Fruit fly (Drosophila melanogaster) whole organism: Measurements from ENCODE around the gene CG6638.

Source experiments
- Dll ChIP-seq: fragments of >200 bp; optimal IDR thresholded peaks from 2 replicates; lab custom pipeline; 2017
- psq ChIP-seq: fragments of >200 bp; optimal IDR thresholded peaks from 2 replicates; lab custom pipeline; 2017
- usp ChIP-seq: fragments of >200 bp; optimal IDR thresholded peaks from 2 replicates; lab custom pipeline; 2017; ENCODE audit warnings: missing biosample characterization, missing genetic modification characterization, mixed read lengths

DNA sequence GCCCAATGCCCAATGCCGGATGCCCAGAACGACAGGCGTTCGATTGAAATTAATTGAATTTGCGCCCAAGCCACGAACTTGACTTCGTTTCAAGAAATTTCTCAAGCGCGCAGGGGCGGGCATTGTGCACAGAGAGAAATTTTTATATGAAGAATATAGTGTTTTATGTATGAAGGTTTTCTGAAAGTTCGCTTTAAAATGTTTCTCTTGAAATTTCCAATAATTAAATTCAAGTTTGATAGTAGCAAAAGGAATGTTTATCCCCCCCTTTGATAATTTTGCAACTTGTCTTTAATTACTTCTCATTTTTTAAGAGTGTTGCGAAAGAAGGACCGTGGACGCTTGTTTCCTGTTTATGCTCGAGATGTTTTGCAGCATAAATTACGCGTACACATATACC, 32.0 kb downstream of the CG6638 start:
- TF ChIP-seq psq (lab: Kevin White, UChicago): no peak
- TF ChIP-seq Dll (lab: Kevin White, UChicago): no peak
- no peak for TF ChIP-seq usp (GFP tag; lab: Kevin White, UChicago)
